Worm (Caenorhabditis elegans): ENCODE measurements around the gene eri-3.

ce11 chrII:1159718-1160117 is 36.4 kb downstream of the eri-3 start:
- no peak for TF ChIP-seq dao-5 (tag; optimal IDR thresholded peaks at IDR 0.05)
- TF ChIP-seq him-1 (tag; optimal IDR thresholded peaks at IDR 0.05): no peak
- TF ChIP-seq W03F9.2 (tag; optimal IDR thresholded peaks at IDR 0.05): no peak
